Worm (Caenorhabditis elegans) whole organism, L4 larva: ENCODE results near the gene R05D3.8.

ENCODE experiments used
- F37D6.2 ChIP-seq: sonication (generic microtip); optimal IDR thresholded peaks from 2 replicates; lab custom pipeline; 2016; ENCODE audit warnings: mild to moderate bottlenecking, missing genetic modification characterization, missing compliant biosample characterization
- F49E8.2 ChIP-seq: sonication (generic microtip); optimal IDR thresholded peaks from 2 replicates; lab custom pipeline; 2016; ENCODE audit warnings: missing compliant biosample characterization, mild to moderate bottlenecking, missing genetic modification characterization, borderline replicate concordance
- Y105C5A.15 ChIP-seq: fragments of 200-800 bp; sonication (Bioruptor generic); IDR thresholded peaks from 2 replicates; pipeline ENCODE4 v1.3.6; 2022; ENCODE audit warnings: missing genetic modification characterization, missing compliant biosample characterization
- ZK337.2 ChIP-seq: fragments of 200-800 bp; sonication (Bioruptor generic); IDR thresholded peaks from 2 replicates; pipeline ENCODE4 v1.3.6; 2022; ENCODE audit warnings: missing genetic modification reagents, missing genetic modification characterization, missing compliant biosample characterization
- aha-1 ChIP-seq: fragments of 150-350 bp; peaks from one replicate; lab custom pipeline; 2014; ENCODE audit warnings: missing biosample characterization, missing genetic modification characterization
- arid-1 ChIP-seq: fragments of 200-800 bp; sonication (Bioruptor generic); conservative IDR thresholded peaks from 2 replicates; pipeline ENCODE4 v1.3.6; 2022; ENCODE audit warnings: missing genetic modification reagents, missing genetic modification characterization, missing compliant biosample characterization
- attf-4 ChIP-seq: sonication (generic microtip); optimal IDR thresholded peaks from 3 replicates; lab custom pipeline; 2017; ENCODE audit warnings: missing biosample characterization, missing genetic modification characterization
- ceh-20 ChIP-seq: fragments of 200-800 bp; sonication (Bioruptor generic); IDR thresholded peaks from 2 replicates; pipeline ENCODE4 v1.3.6; 2022; ENCODE audit warnings: missing genetic modification reagents, missing genetic modification characterization, missing compliant biosample characterization
- ceh-32 ChIP-seq: sonication (generic microtip); optimal IDR thresholded peaks from 2 replicates; lab custom pipeline; 2016; ENCODE audit warnings: mild to moderate bottlenecking, missing genetic modification characterization, missing compliant biosample characterization; ENCODE audit not compliant: poor library complexity
- ceh-82 ChIP-seq: sonication (generic microtip); optimal IDR thresholded peaks from 2 replicates; lab custom pipeline; 2017; ENCODE audit warnings: missing biosample characterization, missing genetic modification characterization
- ces-1 ChIP-seq: fragments of 150-350 bp; sonication (generic microtip); optimal IDR thresholded peaks from 4 replicates; lab custom pipeline; 2014; ENCODE audit warnings: missing biosample characterization, missing genetic modification reagents, missing genetic modification characterization
- daf-12 ChIP-seq: fragments of 150-350 bp; optimal IDR thresholded peaks from 2 replicates; lab custom pipeline; 2014; ENCODE audit warnings: missing biosample characterization, missing genetic modification reagents, missing genetic modification characterization
- daf-16 ChIP-seq, 3 experiments: sonication (generic microtip); optimal IDR thresholded peaks; 2 replicates each; lab custom pipeline; 2016 to 2017; ENCODE audit warnings: missing genetic modification characterization in 3 of 3, missing genetic modification reagents in 3 of 3, mild to moderate bottlenecking in 2 of 3, missing compliant biosample characterization in 2 of 3, missing biosample characterization in 1 of 3, moderate library complexity in 1 of 3
- daf-19 ChIP-seq: fragments of 200-800 bp; sonication (Bioruptor generic); conservative IDR thresholded peaks from 2 replicates; pipeline ENCODE4 v1.3.6; 2022; ENCODE audit warnings: missing genetic modification characterization, missing compliant biosample characterization
- daf-8 ChIP-seq: fragments of 200-800 bp; sonication (Bioruptor generic); IDR thresholded peaks from 2 replicates; pipeline ENCODE4 v1.3.6; 2022; ENCODE audit warnings: missing genetic modification characterization, missing compliant biosample characterization
- dmd-6 ChIP-seq: fragments of 200-800 bp; sonication (Bioruptor generic); IDR thresholded peaks from 2 replicates; pipeline ENCODE4 v1.3.6; 2022; ENCODE audit warnings: missing genetic modification reagents, missing genetic modification characterization, missing compliant biosample characterization
- dmd-9 ChIP-seq: fragments of 200-800 bp; sonication (Bioruptor generic); IDR thresholded peaks from 2 replicates; pipeline ENCODE4 v1.3.6; 2022; ENCODE audit warnings: missing genetic modification reagents, missing genetic modification characterization, missing compliant biosample characterization
- duxl-1 ChIP-seq: sonication (generic microtip); optimal IDR thresholded peaks from 2 replicates; lab custom pipeline; 2016; ENCODE audit warnings: mild to moderate bottlenecking, missing genetic modification characterization, moderate library complexity, missing compliant biosample characterization; ENCODE audit not compliant: poor library complexity
- egl-27 ChIP-seq: sonication (generic microtip); optimal IDR thresholded peaks from 3 replicates; lab custom pipeline; 2017; ENCODE audit warnings: missing biosample characterization, missing genetic modification reagents, missing genetic modification characterization
- jun-1 ChIP-seq: fragments of 150-350 bp; optimal IDR thresholded peaks from 2 replicates; lab custom pipeline; 2014; ENCODE audit warnings: missing biosample characterization, missing genetic modification reagents, missing genetic modification characterization
- lin-15B ChIP-seq: fragments of 150-350 bp; sonication (generic microtip); optimal IDR thresholded peaks from 3 replicates; lab custom pipeline; 2014; ENCODE audit warnings: missing biosample characterization, missing genetic modification characterization
- lsy-2 ChIP-seq, 2 experiments: fragments of 150-350 bp in 1 of 2; sonication (generic microtip) in 1 of 2; optimal IDR thresholded peaks; 2 replicates each; lab custom pipeline; 2014 to 2017; ENCODE audit warnings: missing biosample characterization in 2 of 2, missing genetic modification characterization in 2 of 2
- mdl-1 ChIP-seq, 2 experiments: fragments of 150-350 bp in 1 of 2; sonication (generic microtip) in 1 of 2; optimal IDR thresholded peaks; 2 replicates each; lab custom pipeline; 2014 to 2017; ENCODE audit warnings: missing biosample characterization in 2 of 2, missing genetic modification characterization in 2 of 2
- mes-2 ChIP-seq: sonication (generic microtip); optimal IDR thresholded peaks from 2 replicates; lab custom pipeline; 2016; ENCODE audit warnings: missing genotype, mild to moderate bottlenecking, missing genetic modification characterization, missing compliant biosample characterization; ENCODE audit not compliant: poor library complexity, severe bottlenecking
- mxl-3 ChIP-seq: fragments of 200-800 bp; sonication (Bioruptor generic); optimal IDR thresholded peaks from 2 replicates; lab custom pipeline; 2018; ENCODE audit warnings: mild to moderate bottlenecking, missing genetic modification characterization, missing compliant biosample characterization
- nhr-10 ChIP-seq: fragments of 150-350 bp; optimal IDR thresholded peaks from 2 replicates; lab custom pipeline; 2014; ENCODE audit warnings: missing biosample characterization, missing genetic modification characterization
- nhr-111 ChIP-seq: fragments of 200-800 bp; sonication (Bioruptor generic); optimal IDR thresholded peaks from 2 replicates; lab custom pipeline; 2018; ENCODE audit warnings: mild to moderate bottlenecking, missing genetic modification characterization, missing compliant biosample characterization
- nhr-28 ChIP-seq: fragments of 150-350 bp; optimal IDR thresholded peaks from 2 replicates; lab custom pipeline; 2014; ENCODE audit warnings: missing biosample characterization, missing genetic modification characterization
- nhr-41 ChIP-seq: fragments of 200-800 bp; sonication (Bioruptor generic); IDR thresholded peaks from 2 replicates; pipeline ENCODE4 v1.3.6; 2022; ENCODE audit warnings: missing genetic modification reagents, missing genetic modification characterization, missing compliant biosample characterization
- nhr-48 ChIP-seq: sonication (generic microtip); optimal IDR thresholded peaks from 2 replicates; lab custom pipeline; 2016; ENCODE audit warnings: mild to moderate bottlenecking, missing genetic modification characterization, missing compliant biosample characterization
- nhr-76 ChIP-seq: fragments of 150-350 bp; optimal IDR thresholded peaks from 2 replicates; lab custom pipeline; 2014; ENCODE audit warnings: missing biosample characterization, missing genetic modification characterization
- pqm-1 ChIP-seq: sonication (generic microtip); optimal IDR thresholded peaks from 2 replicates; lab custom pipeline; 2017; ENCODE audit warnings: missing biosample characterization, missing genetic modification characterization
- set-16 ChIP-seq: fragments of 200-800 bp; sonication (Bioruptor generic); IDR thresholded peaks from 2 replicates; pipeline ENCODE4 v1.3.6; 2022; ENCODE audit warnings: missing genetic modification reagents, missing genetic modification characterization, missing compliant biosample characterization
- spr-3 ChIP-seq: fragments of 200-800 bp; sonication (Bioruptor generic); optimal IDR thresholded peaks from 2 replicates; lab custom pipeline; 2018; ENCODE audit warnings: mild to moderate bottlenecking, missing genetic modification characterization, missing compliant biosample characterization
- tra-1 ChIP-seq: fragments of 200-800 bp; sonication (Bioruptor generic); IDR thresholded peaks from 2 replicates; pipeline ENCODE4 v1.3.6; 2022; ENCODE audit warnings: missing genetic modification reagents, missing genetic modification characterization, missing compliant biosample characterization
- unc-62 ChIP-seq, 3 experiments: fragments of 150-350 bp in 1 of 3; sonication (generic microtip); optimal IDR thresholded peaks in 2 of 3; peaks in 1 of 3; 1 replicate in 1 of 3; 2 replicates in 2 of 3; lab custom pipeline; 2014 to 2017; ENCODE audit warnings: missing biosample characterization in 3 of 3, missing genetic modification characterization in 3 of 3, missing genetic modification reagents in 3 of 3, missing genotype in 1 of 3
- vab-7 ChIP-seq: fragments of 200-800 bp; sonication (Bioruptor generic); IDR thresholded peaks from 2 replicates; pipeline ENCODE4 v1.3.6; 2022; ENCODE audit warnings: missing genetic modification reagents, missing genetic modification characterization, missing compliant biosample characterization
- zfp-2 ChIP-seq: sonication (generic microtip); optimal IDR thresholded peaks from 2 replicates; lab custom pipeline; 2016; ENCODE audit warnings: mild to moderate bottlenecking, missing genetic modification characterization, missing compliant biosample characterization

R05D3.8 gene

DNA sequence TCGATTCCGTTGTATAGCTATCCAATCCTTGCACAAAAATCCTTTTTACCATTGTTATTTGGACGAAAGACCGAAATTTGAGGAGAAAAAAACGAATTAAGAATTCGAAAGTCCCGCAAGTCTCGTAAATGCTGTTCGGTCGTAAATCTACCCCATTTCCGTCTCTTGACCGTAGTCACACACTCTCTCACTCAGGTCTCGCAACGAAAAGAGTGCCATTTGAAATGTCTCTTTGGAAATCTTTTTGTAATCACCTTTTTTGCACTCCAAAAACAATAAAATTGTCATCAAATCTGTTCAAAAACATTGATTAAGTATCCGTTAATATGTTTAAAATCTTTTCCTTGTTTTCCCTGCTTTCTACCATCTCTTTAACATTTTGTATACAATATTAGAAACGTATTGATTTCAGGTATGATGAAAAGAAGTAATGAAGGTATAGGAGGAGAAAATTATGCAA, at the start of gene R05D3.8, which contains the start of gene rfp-1 (continued):
- TF ChIP-seq F49E8.2, result no peak
- TF ChIP-seq jun-1 (tag; lab: Kevin White, UChicago), result no peak
- TF ChIP-seq egl-27 (tag; lab: Kevin White, UChicago), result no peak
- TF ChIP-seq, all 104 proteins: peak for 36

DNA sequence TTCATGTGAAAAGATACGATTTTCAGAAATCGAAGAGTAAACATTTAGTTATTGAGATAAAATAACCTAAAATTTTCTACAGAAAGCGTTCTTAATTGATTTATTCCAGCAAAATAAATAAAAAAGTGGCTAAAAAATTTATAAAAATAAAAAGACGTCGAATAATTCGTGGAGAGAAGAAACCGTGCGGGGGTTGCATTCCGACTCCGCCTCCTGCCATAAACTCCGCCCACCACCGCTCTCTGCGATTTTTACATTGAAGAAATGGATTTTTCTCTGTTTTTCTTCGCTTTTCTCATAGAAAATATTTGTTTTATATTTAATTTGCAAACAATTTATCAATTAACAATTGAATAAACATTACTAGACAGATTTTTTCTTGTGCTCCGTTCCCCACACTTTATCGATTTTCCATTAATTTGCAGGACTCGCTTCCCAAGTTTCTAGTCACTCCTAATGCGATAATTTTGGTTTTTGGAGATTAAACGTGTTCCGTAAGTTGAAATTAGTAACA, 47.4 kb upstream of the R05D3.8 start, which contains the start of the genes ubxn-4 and cyy-1:
Gene ubxn-4, minus strand, starts transcription at position 114 of the 514 bp plus-strand sequence.
Gene cyy-1, plus strand, starts transcription at position 426 of the 514 bp plus-strand sequence.
- TF ChIP-seq attf-4 (tag; lab: Kevin White, UChicago) (no peak), mxl-3 (GFP tag; lab: Kevin White, UChicago) (no peak), arid-1 (GFP tag; lab: Robert Waterston, UW) (no peak), egl-27 (tag; lab: Kevin White, UChicago) (no peak), lsy-2 (tag; optimal IDR thresholded peaks at IDR 0.05; lab: Kevin White, UChicago) (peak in 1 of 2 experiments; percentile 25), aha-1 (tag; lab: Kevin White, UChicago) (peak; percentile 14), mes-2 (tag; lab: Kevin White, UChicago) (peak; percentile 49)

DNA sequence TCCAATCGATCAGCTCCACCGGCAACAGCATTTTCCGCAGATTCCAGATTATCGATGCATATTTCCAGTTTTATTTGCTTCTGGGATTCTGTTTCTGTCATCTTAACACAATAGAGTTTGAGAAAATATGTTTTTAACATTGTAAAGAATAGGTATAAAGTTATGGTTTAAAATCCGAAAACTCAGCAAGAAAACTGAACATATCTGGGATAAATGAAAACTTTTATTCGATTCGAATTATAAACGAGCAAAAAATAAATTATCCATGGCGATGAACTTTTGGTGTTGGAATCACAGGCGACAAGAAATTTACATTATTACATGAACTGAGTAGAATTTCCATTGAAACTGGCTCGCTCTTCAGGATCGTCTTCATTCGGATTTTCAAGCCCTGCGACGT, 45.4 kb upstream of the R05D3.8 start, which contains the start of gene cutc-1:
Gene cutc-1, minus strand, starts transcription at position 101 of the 400 bp plus-strand sequence.
- TF ChIP-seq ZK337.2 (GFP tag; lab: Robert Waterston, UW), result no peak
- TF ChIP-seq daf-19 (GFP tag; lab: Robert Waterston, UW), result no peak
- TF ChIP-seq daf-16 (GFP tag; optimal IDR thresholded peaks at IDR 0.05; lab: Kevin White, UChicago), result no peak
- no peak for TF ChIP-seq daf-16 (tag; optimal IDR thresholded peaks at IDR 0.05; lab: Kevin White, UChicago)
- TF ChIP-seq lsy-2 (tag; optimal IDR thresholded peaks at IDR 0.05; lab: Kevin White, UChicago), result no peak
- no peak for TF ChIP-seq daf-8 (GFP tag; lab: Robert Waterston, UW)
- TF ChIP-seq tra-1 (GFP tag; lab: Robert Waterston, UW), result no peak
- TF ChIP-seq mxl-3 (GFP tag; lab: Kevin White, UChicago), result no peak
- TF ChIP-seq set-16 (GFP tag; lab: Robert Waterston, UW), result no peak
- no peak for TF ChIP-seq Y105C5A.15 (GFP tag; lab: Robert Waterston, UW)
- no peak for TF ChIP-seq nhr-48 (tag; lab: Kevin White, UChicago)

DNA sequence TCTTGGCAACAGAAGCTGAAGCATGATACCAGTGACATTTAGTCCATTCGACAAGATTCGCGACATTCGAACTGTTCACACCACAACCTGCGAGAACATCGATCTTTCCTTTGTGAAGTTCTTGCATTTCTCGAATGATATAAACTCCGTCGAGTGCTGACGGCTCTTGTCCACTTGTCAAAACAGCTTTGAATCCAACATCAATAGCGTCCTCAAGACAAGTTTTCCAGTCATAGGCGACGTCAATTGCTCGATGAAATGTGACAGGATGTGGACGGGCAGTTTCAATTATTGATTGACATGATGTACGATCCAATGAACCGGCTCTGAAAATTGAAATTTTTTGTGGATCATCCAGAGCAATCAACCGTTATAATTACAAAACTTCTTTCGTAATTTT, 44.5 kb upstream of the R05D3.8 start:
- TF ChIP-seq daf-16 (GFP tag; optimal IDR thresholded peaks at IDR 0.05; lab: Kevin White, UChicago), result no peak
- no peak for TF ChIP-seq daf-16 (tag; optimal IDR thresholded peaks at IDR 0.05; lab: Kevin White, UChicago)
- peak in 1 of 2 experiments; percentile 96 for TF ChIP-seq unc-62 (GFP tag; optimal IDR thresholded peaks at IDR 0.05 in 1 of 2; lab: Kevin White, UChicago)
- no peak for TF ChIP-seq unc-62 (tag; optimal IDR thresholded peaks at IDR 0.05; lab: Kevin White, UChicago)
- peak; percentile 89 for TF ChIP-seq aha-1 (tag; lab: Kevin White, UChicago)
- no peak for TF ChIP-seq daf-12

DNA sequence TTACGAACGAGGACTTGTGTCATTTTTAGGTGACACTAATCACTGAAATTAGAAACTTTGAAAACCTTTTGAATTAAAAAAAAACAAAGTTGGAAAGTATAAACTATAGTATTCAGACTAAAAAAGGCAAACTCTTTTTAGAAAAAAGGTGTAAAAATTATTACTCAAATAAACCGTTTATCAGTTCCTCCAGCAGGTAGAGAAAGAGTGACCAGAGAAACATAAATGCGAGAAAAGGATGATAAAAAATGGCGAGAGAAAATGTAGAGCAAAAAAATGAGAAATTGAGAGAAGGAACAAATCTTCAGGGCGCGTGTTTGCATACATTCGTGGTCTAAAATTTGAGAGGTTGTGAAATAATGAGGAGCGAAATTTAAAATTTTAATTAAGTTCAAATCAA, 43.8 kb upstream of the R05D3.8 start, which contains the start of gene lap-1:
Gene lap-1, minus strand, starts transcription at position 42 of the 400 bp plus-strand sequence.
- TF ChIP-seq nhr-28 (peak; percentile 31), nhr-76 (no peak), dmd-6 (GFP tag; lab: Robert Waterston, UW) (peak; percentile 28; the same call in 1 of the 2 replicates), pqm-1 (tag; lab: Kevin White, UChicago) (peak; percentile 83)

DNA sequence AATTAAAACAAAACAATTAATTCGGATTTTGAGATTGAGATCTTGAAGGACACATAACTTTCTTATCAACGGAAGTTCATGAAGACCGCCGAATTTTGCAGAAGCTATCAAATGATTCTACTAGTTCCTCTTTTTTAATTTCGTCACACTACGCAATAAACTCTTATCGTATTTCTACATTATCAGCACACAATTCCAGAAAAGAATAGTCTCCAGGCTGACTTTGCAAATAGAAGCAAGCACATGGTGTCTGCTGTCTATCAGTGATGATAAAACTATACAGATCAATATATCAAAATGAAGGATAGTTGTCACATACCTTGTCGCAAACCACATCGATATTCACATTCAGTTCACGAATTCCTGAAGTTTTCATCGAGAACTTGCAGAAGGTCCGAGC, 42.4 kb upstream of the R05D3.8 start:
- TF ChIP-seq ces-1 (GFP tag; lab: Kevin White, UChicago) (no peak), nhr-10 (tag; lab: Kevin White, UChicago) (no peak), ceh-20 (GFP tag; lab: Robert Waterston, UW) (no peak), F49E8.2 (no peak), mdl-1 (tag; optimal IDR thresholded peaks at IDR 0.05; lab: Kevin White, UChicago) (peak in 1 of 2 experiments; percentile 49), nhr-111 (GFP tag; lab: Kevin White, UChicago) (no peak), F37D6.2 (tag; lab: Kevin White, UChicago) (no peak), daf-12 (no peak), spr-3 (GFP tag; lab: Kevin White, UChicago) (no peak), ceh-32 (no peak), ceh-82 (tag; lab: Kevin White, UChicago) (no peak), zfp-2 (tag; lab: Kevin White, UChicago) (no peak), arid-1 (GFP tag; lab: Robert Waterston, UW) (no peak), nhr-41 (GFP tag; lab: Robert Waterston, UW) (no peak), lin-15B (no peak), nhr-28 (peak; percentile 73), vab-7 (no peak), duxl-1 (tag; lab: Kevin White, UChicago) (no peak), dmd-9 (GFP tag; lab: Robert Waterston, UW) (no peak), daf-8 (GFP tag; lab: Robert Waterston, UW) (no peak)
